Fruit fly (Drosophila melanogaster) whole organism, prepupa: ENCODE results near the gene dsf.

ENCODE experiments used
- Blimp-1 ChIP-seq: fragments of 200-800 bp; sonication (Bioruptor generic); optimal IDR thresholded peaks from 3 replicates; lab custom pipeline; 2017; ENCODE audit warnings: missing biosample characterization, missing genetic modification characterization, mild to moderate bottlenecking, moderate library complexity, missing genetic modification reagents
- CG10631 ChIP-seq: fragments of 200-800 bp; sonication (Bioruptor generic); optimal IDR thresholded peaks from 2 replicates; lab custom pipeline; 2016; ENCODE audit warnings: missing biosample characterization, missing genetic modification characterization
- CG10669 ChIP-seq: fragments of 200-800 bp; sonication (Bioruptor generic); optimal IDR thresholded peaks from 3 replicates; lab custom pipeline; 2018; ENCODE audit warnings: missing biosample characterization, mild to moderate bottlenecking, missing genetic modification characterization, moderate library complexity
- CG11294 ChIP-seq: fragments of 200-800 bp; sonication (Bioruptor generic); IDR thresholded peaks from 2 replicates; pipeline ENCODE4 v1.3.6; 2022; ENCODE audit warnings: missing biosample characterization, missing genetic modification characterization
- CG11762 ChIP-seq: fragments of 200-800 bp; sonication (Bioruptor generic); optimal IDR thresholded peaks from 3 replicates; lab custom pipeline; 2016; ENCODE audit warnings: missing biosample characterization, missing genetic modification characterization; ENCODE audit not compliant: insufficient read depth
- CG11902 ChIP-seq: fragments of 200-800 bp; sonication (Bioruptor generic); optimal IDR thresholded peaks from 3 replicates; lab custom pipeline; 2016; ENCODE audit warnings: missing biosample characterization, missing genetic modification characterization
- CG15336 ChIP-seq: fragments of 200-800 bp; sonication (Bioruptor generic); IDR thresholded peaks from 2 replicates; pipeline ENCODE4 v1.3.6; 2022; ENCODE audit warnings: missing biosample characterization, missing genetic modification characterization
- CG1621 ChIP-seq: fragments of 200-800 bp; sonication (Bioruptor generic); optimal IDR thresholded peaks from 3 replicates; lab custom pipeline; 2018; ENCODE audit warnings: missing biosample characterization, mild to moderate bottlenecking, missing genetic modification characterization
- CG16779 ChIP-seq: fragments of 200-800 bp; sonication (Bioruptor generic); optimal IDR thresholded peaks from 3 replicates; lab custom pipeline; 2017; ENCODE audit warnings: missing biosample characterization, mild to moderate bottlenecking, missing genetic modification characterization
- CG3032 ChIP-seq: fragments of 200-800 bp; optimal IDR thresholded peaks from 2 replicates; lab custom pipeline; 2019; ENCODE audit warnings: missing biosample characterization, mild to moderate bottlenecking, missing genetic modification characterization, moderate library complexity
- CG34406 ChIP-seq: fragments of 200-800 bp; sonication (Bioruptor generic); optimal IDR thresholded peaks from 3 replicates; lab custom pipeline; 2016; ENCODE audit warnings: missing biosample characterization, missing genetic modification characterization
- CG3919 ChIP-seq: fragments of 200-800 bp; sonication (Bioruptor generic); optimal IDR thresholded peaks from 3 replicates; lab custom pipeline; 2016; ENCODE audit warnings: missing biosample characterization, missing genetic modification characterization
- CG6163 ChIP-seq: fragments of 200-800 bp; sonication (Bioruptor generic); IDR thresholded peaks from 3 replicates; pipeline ENCODE4 v1.3.6; 2022; ENCODE audit warnings: missing biosample characterization, missing genetic modification characterization
- CG6276 ChIP-seq: fragments of 200-800 bp; sonication (Bioruptor generic); optimal IDR thresholded peaks from 2 replicates; lab custom pipeline; 2017; ENCODE audit warnings: missing biosample characterization, mild to moderate bottlenecking, missing genetic modification characterization
- CG6792 ChIP-seq: fragments of 200-800 bp; sonication (Bioruptor generic); optimal IDR thresholded peaks from 3 replicates; lab custom pipeline; 2016; ENCODE audit warnings: missing biosample characterization, missing genetic modification characterization
- CG6854 ChIP-seq: fragments of 200-800 bp; sonication (Bioruptor generic); optimal IDR thresholded peaks from 2 replicates; lab custom pipeline; 2017; ENCODE audit warnings: missing biosample characterization, mild to moderate bottlenecking, missing genetic modification characterization
- CG7368 ChIP-seq: fragments of 200-800 bp; sonication (Bioruptor generic); optimal IDR thresholded peaks from 3 replicates; lab custom pipeline; 2016; ENCODE audit warnings: missing biosample characterization, missing genetic modification characterization
- CG8119 ChIP-seq: fragments of 200-800 bp; sonication (Bioruptor generic); IDR thresholded peaks from 3 replicates; pipeline ENCODE4 v1.3.6; 2022; ENCODE audit warnings: missing biosample characterization, missing genetic modification characterization
- CG8319 ChIP-seq: fragments of 200-800 bp; sonication (Bioruptor generic); optimal IDR thresholded peaks from 3 replicates; lab custom pipeline; 2016; ENCODE audit warnings: missing biosample characterization, missing genetic modification characterization
- CG8632 ChIP-seq: fragments of 200-800 bp; sonication (Bioruptor generic); optimal IDR thresholded peaks from 3 replicates; lab custom pipeline; 2016; ENCODE audit warnings: missing biosample characterization, missing genetic modification characterization
- CG9139 ChIP-seq: fragments of 200-800 bp; sonication (Bioruptor generic); optimal IDR thresholded peaks from 3 replicates; lab custom pipeline; 2017; ENCODE audit warnings: missing biosample characterization, mild to moderate bottlenecking, missing genetic modification characterization
- Eip75B ChIP-seq: fragments of 200-800 bp; sonication (Bioruptor generic); optimal IDR thresholded peaks from 3 replicates; lab custom pipeline; 2016; ENCODE audit warnings: missing biosample characterization, missing genetic modification characterization
- Eip78C ChIP-seq: fragments of 200-800 bp; sonication (Bioruptor generic); peaks from one replicate; lab custom pipeline; 2016; ENCODE audit warnings: missing biosample characterization, missing genetic modification characterization
- Eip93F ChIP-seq: fragments of 200-800 bp; sonication (Bioruptor generic); optimal IDR thresholded peaks from 2 replicates; lab custom pipeline; 2016; ENCODE audit warnings: missing biosample characterization, mild to moderate bottlenecking, missing genetic modification characterization
- Ets21C ChIP-seq: fragments of 200-800 bp; sonication (Bioruptor generic); optimal IDR thresholded peaks from 3 replicates; lab custom pipeline; 2016; ENCODE audit warnings: missing biosample characterization, missing genetic modification characterization
- Ets96B ChIP-seq: fragments of 200-800 bp; optimal IDR thresholded peaks from 2 replicates; lab custom pipeline; 2019; ENCODE audit warnings: missing biosample characterization, mild to moderate bottlenecking, missing genetic modification characterization, moderate library complexity
- Gug ChIP-seq: fragments of 200-800 bp; sonication (Bioruptor generic); IDR thresholded peaks from 2 replicates; pipeline ENCODE4 v1.3.6; 2022; ENCODE audit warnings: missing biosample characterization, missing genetic modification characterization
- Hr39 ChIP-seq: fragments of 200-800 bp; sonication (Bioruptor generic); optimal IDR thresholded peaks from 2 replicates; lab custom pipeline; 2016; ENCODE audit warnings: missing biosample characterization, missing genetic modification characterization
- Hr4 ChIP-seq: fragments of 200-800 bp; sonication (Bioruptor generic); optimal IDR thresholded peaks from 3 replicates; lab custom pipeline; 2016; ENCODE audit warnings: missing biosample characterization, missing genetic modification characterization
- Lpt ChIP-seq: fragments of 200-800 bp; sonication (Bioruptor generic); optimal IDR thresholded peaks from 3 replicates; lab custom pipeline; 2016; ENCODE audit warnings: missing biosample characterization, missing genetic modification characterization
- Met ChIP-seq: fragments of 200-800 bp; sonication (Bioruptor generic); optimal IDR thresholded peaks from 3 replicates; lab custom pipeline; 2016; ENCODE audit warnings: missing biosample characterization, missing genetic modification characterization
- OdsH ChIP-seq: fragments of 200-800 bp; sonication (Bioruptor generic); optimal IDR thresholded peaks from 3 replicates; lab custom pipeline; 2016; ENCODE audit warnings: missing biosample characterization, missing genetic modification characterization
- Sox102F ChIP-seq: fragments of 200-800 bp; sonication (Bioruptor generic); optimal IDR thresholded peaks from 2 replicates; lab custom pipeline; 2016; ENCODE audit warnings: missing biosample characterization, mild to moderate bottlenecking, missing genetic modification characterization
- Sox14 ChIP-seq: fragments of 200-800 bp; sonication (Bioruptor generic); optimal IDR thresholded peaks from 3 replicates; lab custom pipeline; 2016; ENCODE audit warnings: missing biosample characterization, missing genetic modification characterization
- achi ChIP-seq: fragments of 200-800 bp; sonication (Bioruptor generic); optimal IDR thresholded peaks from 3 replicates; lab custom pipeline; 2016; ENCODE audit warnings: missing biosample characterization, missing genetic modification characterization
- acj6 ChIP-seq: fragments of 200-800 bp; sonication (Bioruptor generic); optimal IDR thresholded peaks from 3 replicates; lab custom pipeline; 2016; ENCODE audit warnings: missing biosample characterization, missing genetic modification characterization
- cyc ChIP-seq: fragments of 200-800 bp; sonication (Bioruptor generic); optimal IDR thresholded peaks from 3 replicates; lab custom pipeline; 2016; ENCODE audit warnings: missing biosample characterization, missing genetic modification characterization
- dac ChIP-seq: fragments of 200-800 bp; sonication (Bioruptor generic); optimal IDR thresholded peaks from 2 replicates; lab custom pipeline; 2017; ENCODE audit warnings: missing biosample characterization, mild to moderate bottlenecking, missing genetic modification characterization
- dsx ChIP-seq: fragments of 200-800 bp; optimal IDR thresholded peaks from 3 replicates; lab custom pipeline; 2019; ENCODE audit warnings: missing biosample characterization, mild to moderate bottlenecking, missing genetic modification characterization, moderate library complexity; ENCODE audit not compliant: poor library complexity, severe bottlenecking
- eg ChIP-seq: fragments of 200-800 bp; sonication (Bioruptor generic); IDR thresholded peaks from 3 replicates; pipeline ENCODE4 v1.3.6; 2022; ENCODE audit warnings: missing biosample characterization, missing genetic modification characterization
- esn ChIP-seq: fragments of 200-800 bp; sonication (Bioruptor generic); optimal IDR thresholded peaks from 2 replicates; lab custom pipeline; 2016; ENCODE audit warnings: missing biosample characterization, mild to moderate bottlenecking, missing genetic modification characterization, moderate library complexity
- fd59A ChIP-seq: fragments of 200-800 bp; sonication (Bioruptor generic); optimal IDR thresholded peaks from 2 replicates; lab custom pipeline; 2017; ENCODE audit warnings: missing biosample characterization, mild to moderate bottlenecking, missing genetic modification characterization, missing genetic modification reagents
- fd85E ChIP-seq: fragments of 200-800 bp; sonication (Bioruptor generic); optimal IDR thresholded peaks from 3 replicates; lab custom pipeline; 2016; ENCODE audit warnings: missing biosample characterization, missing genetic modification characterization
- lz ChIP-seq: fragments of 200-800 bp; sonication (Bioruptor generic); optimal IDR thresholded peaks from 3 replicates; lab custom pipeline; 2016; ENCODE audit warnings: missing biosample characterization, missing genetic modification characterization
- net ChIP-seq: fragments of 200-800 bp; sonication (Bioruptor generic); optimal IDR thresholded peaks from 3 replicates; lab custom pipeline; 2016; ENCODE audit warnings: missing biosample characterization, missing genetic modification characterization
- pdm3 ChIP-seq: fragments of 200-800 bp; sonication (Bioruptor generic); optimal IDR thresholded peaks from 3 replicates; lab custom pipeline; 2016; ENCODE audit warnings: missing biosample characterization, missing genetic modification characterization
- salr ChIP-seq, 2 experiments: fragments of 200-800 bp; sonication (Bioruptor generic); optimal IDR thresholded peaks; 3 replicates each; lab custom pipeline; 2016 to 2018; ENCODE audit warnings: missing biosample characterization in 2 of 2, missing genetic modification characterization in 2 of 2, mild to moderate bottlenecking in 1 of 2
- spab ChIP-seq: fragments of 200-800 bp; sonication (Bioruptor generic); optimal IDR thresholded peaks from 2 replicates; lab custom pipeline; 2017; ENCODE audit warnings: missing biosample characterization, mild to moderate bottlenecking, missing genetic modification characterization, missing genetic modification reagents
- svp ChIP-seq: fragments of 200-800 bp; sonication (Bioruptor generic); peaks from one replicate; lab custom pipeline; 2016; ENCODE audit warnings: missing biosample characterization, missing genetic modification characterization
- topi ChIP-seq: fragments of 200-800 bp; sonication (Bioruptor generic); optimal IDR thresholded peaks from 3 replicates; lab custom pipeline; 2016; ENCODE audit warnings: missing biosample characterization, missing genetic modification characterization
- vri ChIP-seq: fragments of 200-800 bp; sonication (Bioruptor generic); optimal IDR thresholded peaks from 3 replicates; lab custom pipeline; 2016; ENCODE audit warnings: missing biosample characterization, mild to moderate bottlenecking, missing genetic modification characterization

Gene dsf

DNA sequence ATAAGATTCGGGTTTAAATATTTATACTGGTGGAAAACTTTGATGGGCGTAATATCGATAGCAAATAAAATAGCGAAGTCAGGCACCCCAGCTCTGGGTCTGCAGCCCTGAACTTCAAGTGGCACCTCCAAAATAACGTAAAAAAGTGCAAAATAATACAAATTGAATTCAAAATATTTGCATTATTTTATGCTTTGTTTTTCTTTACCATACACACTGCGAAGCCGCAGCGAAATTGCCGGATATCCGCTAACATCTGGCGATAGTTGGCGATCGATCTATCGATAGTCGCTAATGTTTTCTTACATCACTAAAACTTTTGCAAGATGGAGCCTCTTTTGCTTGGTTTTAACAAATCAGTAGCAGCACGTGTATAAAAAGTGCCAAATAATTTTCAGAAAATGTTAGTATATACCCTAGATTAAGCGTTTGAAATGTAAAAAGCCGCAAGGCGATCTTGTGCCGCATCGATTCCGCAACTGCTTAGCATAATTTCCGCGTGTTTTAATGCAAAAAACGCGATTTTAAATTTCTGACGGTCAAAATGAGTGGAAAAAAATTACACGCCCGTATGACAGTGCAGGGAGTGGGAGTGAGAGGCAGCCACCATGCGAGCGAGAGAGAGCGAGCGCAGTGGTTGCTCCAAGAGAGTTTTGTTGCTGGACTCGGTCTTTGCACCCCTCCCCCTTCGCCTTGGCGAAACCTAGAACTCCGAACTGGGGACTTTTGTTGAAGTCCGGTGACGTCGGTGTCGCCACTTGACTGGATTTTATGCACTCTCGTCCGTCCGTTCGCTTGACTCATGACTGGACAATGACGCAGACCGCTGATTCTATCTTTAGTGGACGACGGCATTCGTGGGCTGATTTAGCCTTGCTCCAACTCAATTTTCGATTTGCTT is 55.9 kb downstream of the dsf start, which contains the start of gene eIF4A:
TSS of gene eIF4A (plus strand) at position 332 of the 901 bp plus-strand sequence.
- TF ChIP-seq OdsH (GFP tag; lab: Kevin White, UChicago), result no peak
- TF ChIP-seq CG6163 (GFP tag; lab: Robert Waterston, UW), result no peak
- no peak for TF ChIP-seq CG11762 (GFP tag; lab: Kevin White, UChicago)
- TF ChIP-seq CG11902 (GFP tag; lab: Kevin White, UChicago), result no peak
- TF ChIP-seq Eip75B, result no peak
- peak; percentile 43 for TF ChIP-seq svp (GFP tag; lab: Kevin White, UChicago)
- no peak for TF ChIP-seq Met (GFP tag; lab: Kevin White, UChicago)
- TF ChIP-seq Sox14 (GFP tag; lab: Kevin White, UChicago), result no peak
- no peak for TF ChIP-seq CG6792 (GFP tag; lab: Kevin White, UChicago)
- TF ChIP-seq dsx (GFP tag; lab: Kevin White, UChicago), result no peak
- peak; percentile 8 for TF ChIP-seq topi (GFP tag; lab: Kevin White, UChicago)
- TF ChIP-seq fd85E (GFP tag; lab: Kevin White, UChicago), result no peak
- TF ChIP-seq lz (GFP tag; lab: Kevin White, UChicago), result peak; percentile 1
- no peak for TF ChIP-seq CG10631
- no peak for TF ChIP-seq Blimp-1 (GFP tag; lab: Kevin White, UChicago)
- peak; percentile 64 for TF ChIP-seq Eip78C
- TF ChIP-seq CG7368 (GFP tag; lab: Kevin White, UChicago), result no peak
- TF ChIP-seq cyc (GFP tag; lab: Kevin White, UChicago), result no peak
- TF ChIP-seq CG8632, result no peak
- TF ChIP-seq CG15336 (GFP tag; lab: Robert Waterston, UW), result no peak
- peak; percentile 15 for TF ChIP-seq CG3919 (GFP tag; lab: Kevin White, UChicago)
- no peak for TF ChIP-seq Lpt
- TF ChIP-seq Gug (GFP tag; lab: Robert Waterston, UW), result no peak
- TF ChIP-seq vri (GFP tag; lab: Kevin White, UChicago), result no peak
- TF ChIP-seq esn, result no peak
- no peak for TF ChIP-seq acj6 (GFP tag; lab: Kevin White, UChicago)
- no peak for TF ChIP-seq Hr39 (GFP tag; lab: Kevin White, UChicago)
- no peak for TF ChIP-seq eg (GFP tag; lab: Robert Waterston, UW)
- no peak for TF ChIP-seq CG8319 (GFP tag; lab: Kevin White, UChicago)
- TF ChIP-seq fd59A (GFP tag; lab: Kevin White, UChicago), result no peak
- TF ChIP-seq CG3032, result peak; percentile 24
- TF ChIP-seq achi (GFP tag; lab: Kevin White, UChicago), result peak; percentile 35
- no peak for TF ChIP-seq CG9139 (GFP tag; lab: Kevin White, UChicago)
- no peak for TF ChIP-seq CG10669 (GFP tag; lab: Kevin White, UChicago)
- TF ChIP-seq CG8119 (GFP tag; lab: Robert Waterston, UW), result no peak
- TF ChIP-seq Eip93F (GFP tag; lab: Kevin White, UChicago), result no peak
- no peak for TF ChIP-seq CG11294 (GFP tag; lab: Robert Waterston, UW)
- no peak for TF ChIP-seq CG1621 (tag; lab: Kevin White, UChicago)
- no peak for TF ChIP-seq CG34406 (GFP tag; lab: Kevin White, UChicago)
- TF ChIP-seq salr (GFP tag; optimal IDR thresholded peaks at IDR 0.05; lab: Kevin White, UChicago), result peak in 1 of 2 experiments; percentile 7
- no peak for TF ChIP-seq dac (GFP tag; lab: Kevin White, UChicago)
- no peak for TF ChIP-seq CG6276 (GFP tag; lab: Kevin White, UChicago)
- no peak for TF ChIP-seq Ets96B (tag; lab: Kevin White, UChicago)
- TF ChIP-seq CG16779, result peak; percentile 49
- no peak for TF ChIP-seq spab (GFP tag; lab: Kevin White, UChicago)
- TF ChIP-seq CG6854 (GFP tag; lab: Kevin White, UChicago), result no peak
- no peak for TF ChIP-seq Sox102F (GFP tag; lab: Kevin White, UChicago)
- TF ChIP-seq net (GFP tag; lab: Kevin White, UChicago), result no peak
- no peak for TF ChIP-seq Hr4 (GFP tag; lab: Kevin White, UChicago)
- TF ChIP-seq pdm3 (GFP tag; lab: Kevin White, UChicago), result no peak
- no peak for TF ChIP-seq Ets21C (GFP tag; lab: Kevin White, UChicago)
